Worm (Caenorhabditis elegans) whole organism, late embryonic: ENCODE data around the gene F54B8.4.
"Not testable (repeated sequence)": the region's sequence is repeated elsewhere in the genome, so short reads cannot be mapped to it uniquely, and the experiment has no call there.

Source experiments
- K09A11.1 ChIP-seq: sonication (generic microtip); optimal IDR thresholded peaks from 2 replicates; lab custom pipeline; 2017; ENCODE audit warnings: antibody characterized with exemption, mild to moderate bottlenecking, missing genetic modification characterization, missing compliant biosample characterization; ENCODE audit not compliant: insufficient read depth
- T23F11.4 ChIP-seq: fragments of 200-800 bp; sonication (Bioruptor generic); optimal IDR thresholded peaks from 2 replicates; lab custom pipeline; 2018; ENCODE audit warnings: mild to moderate bottlenecking, missing genetic modification characterization, missing compliant biosample characterization
- ahr-1 ChIP-seq: sonication (generic microtip); optimal IDR thresholded peaks from 2 replicates; lab custom pipeline; 2016; ENCODE audit warnings: missing genetic modification characterization, missing compliant biosample characterization
- ama-1 ChIP-seq: fragments of 150-350 bp; optimal IDR thresholded peaks from 2 replicates; lab custom pipeline; 2014
- ceh-14 ChIP-seq: sonication (generic microtip); optimal IDR thresholded peaks from 2 replicates; lab custom pipeline; 2016; ENCODE audit warnings: missing genotype, missing genetic modification characterization, missing compliant biosample characterization
- ceh-18 ChIP-seq: sonication (generic microtip); optimal IDR thresholded peaks from 2 replicates; lab custom pipeline; 2016; ENCODE audit warnings: missing genetic modification characterization, missing compliant biosample characterization
- ceh-2 ChIP-seq: sonication (generic microtip); optimal IDR thresholded peaks from 2 replicates; lab custom pipeline; 2016; ENCODE audit warnings: missing genotype, missing genetic modification characterization, missing compliant biosample characterization
- ceh-22 ChIP-seq: sonication (generic microtip); optimal IDR thresholded peaks from 2 replicates; lab custom pipeline; 2017; ENCODE audit warnings: missing biosample characterization, missing genetic modification characterization
- ceh-30 ChIP-seq: fragments of 150-350 bp; optimal IDR thresholded peaks from 2 replicates; lab custom pipeline; 2014; ENCODE audit warnings: missing biosample characterization, missing genetic modification characterization
- ceh-31 ChIP-seq: sonication (generic microtip); optimal IDR thresholded peaks from 2 replicates; lab custom pipeline; 2016; ENCODE audit warnings: missing genetic modification characterization, missing compliant biosample characterization
- ceh-34 ChIP-seq: sonication (generic microtip); optimal IDR thresholded peaks from 2 replicates; lab custom pipeline; 2016; ENCODE audit warnings: mild to moderate bottlenecking, missing genetic modification characterization, missing compliant biosample characterization
- ceh-6 ChIP-seq: fragments of 200-800 bp; sonication (Bioruptor generic); optimal IDR thresholded peaks from 2 replicates; lab custom pipeline; 2018; ENCODE audit warnings: mild to moderate bottlenecking, missing genetic modification characterization, missing compliant biosample characterization
- ceh-9 ChIP-seq: sonication (generic microtip); optimal IDR thresholded peaks from 2 replicates; lab custom pipeline; 2016; ENCODE audit warnings: mild to moderate bottlenecking, missing genetic modification characterization, inconsistent platforms, missing compliant biosample characterization
- che-1 ChIP-seq: sonication (generic microtip); optimal IDR thresholded peaks from 2 replicates; lab custom pipeline; 2016; ENCODE audit warnings: mild to moderate bottlenecking, missing genetic modification characterization, missing compliant biosample characterization
- elt-4 ChIP-seq: sonication (generic microtip); optimal IDR thresholded peaks from 2 replicates; lab custom pipeline; 2016; ENCODE audit warnings: missing genetic modification characterization, missing compliant biosample characterization
- fax-1 ChIP-seq: sonication (generic microtip); optimal IDR thresholded peaks from 2 replicates; lab custom pipeline; 2016; ENCODE audit warnings: missing genotype, missing genetic modification characterization, missing compliant biosample characterization
- fkh-6 ChIP-seq: sonication (generic microtip); optimal IDR thresholded peaks from 2 replicates; lab custom pipeline; 2016; ENCODE audit warnings: missing genetic modification characterization, missing compliant biosample characterization
- hlh-13 ChIP-seq: fragments of 200-800 bp; sonication (Bioruptor generic); optimal IDR thresholded peaks from 2 replicates; lab custom pipeline; 2018; ENCODE audit warnings: mild to moderate bottlenecking, missing genetic modification characterization, missing compliant biosample characterization
- hlh-15 ChIP-seq: sonication (generic microtip); optimal IDR thresholded peaks from 2 replicates; lab custom pipeline; 2016; ENCODE audit warnings: missing genetic modification characterization, missing compliant biosample characterization
- hlh-6 ChIP-seq: sonication (generic microtip); optimal IDR thresholded peaks from 2 replicates; lab custom pipeline; 2016; ENCODE audit warnings: missing genotype, missing genetic modification characterization, missing compliant biosample characterization
- hlh-8 ChIP-seq: sonication (generic microtip); optimal IDR thresholded peaks from 2 replicates; lab custom pipeline; 2016; ENCODE audit warnings: missing genotype, missing genetic modification characterization, missing compliant biosample characterization
- lim-6 ChIP-seq: sonication (generic microtip); optimal IDR thresholded peaks from 2 replicates; lab custom pipeline; 2016; ENCODE audit warnings: missing genetic modification characterization, missing compliant biosample characterization
- mec-3 ChIP-seq: sonication (generic microtip); optimal IDR thresholded peaks from 2 replicates; lab custom pipeline; 2016; ENCODE audit warnings: borderline replicate concordance, missing genetic modification characterization, missing compliant biosample characterization
- nhr-232 ChIP-seq: sonication (generic microtip); optimal IDR thresholded peaks from 2 replicates; lab custom pipeline; 2016; ENCODE audit warnings: missing genetic modification characterization, missing compliant biosample characterization
- odd-2 ChIP-seq: sonication (generic microtip); optimal IDR thresholded peaks from 2 replicates; lab custom pipeline; 2017; ENCODE audit warnings: antibody characterized with exemption, mild to moderate bottlenecking, missing genetic modification characterization, missing compliant biosample characterization
- pag-3 ChIP-seq: sonication (generic microtip); optimal IDR thresholded peaks from 2 replicates; lab custom pipeline; 2016; ENCODE audit warnings: missing compliant biosample characterization, missing genetic modification characterization, borderline replicate concordance
- pros-1 ChIP-seq: fragments of 150-350 bp; optimal IDR thresholded peaks from 2 replicates; lab custom pipeline; 2014; ENCODE audit warnings: missing biosample characterization, missing genetic modification reagents, missing genetic modification characterization
- sdc-2 ChIP-seq: sonication (generic microtip); optimal IDR thresholded peaks from 2 replicates; lab custom pipeline; 2016; ENCODE audit warnings: missing genotype, missing genetic modification characterization, missing compliant biosample characterization
- sox-4 ChIP-seq: sonication (generic microtip); optimal IDR thresholded peaks from 2 replicates; lab custom pipeline; 2017; ENCODE audit warnings: mild to moderate bottlenecking, missing genetic modification characterization, inconsistent platforms, missing compliant biosample characterization
- tbx-2 ChIP-seq: sonication (generic microtip); optimal IDR thresholded peaks from 2 replicates; lab custom pipeline; 2016; ENCODE audit warnings: missing genetic modification characterization, missing compliant biosample characterization
- ttx-3 ChIP-seq: sonication (generic microtip); optimal IDR thresholded peaks from 2 replicates; lab custom pipeline; 2016; ENCODE audit warnings: missing genetic modification reagents, missing genetic modification characterization, missing compliant biosample characterization
- unc-3 ChIP-seq, 2 experiments: fragments of 200-800 bp in 1 of 2; sonication (Bioruptor generic) in 1 of 2; sonication (generic microtip) in 1 of 2; conservative IDR thresholded peaks in 1 of 2; optimal IDR thresholded peaks in 1 of 2; 2 replicates each; pipeline versions ENCODE4 v1.3.6 to Lab custom; 2016 to 2022; ENCODE audit warnings: missing compliant biosample characterization in 2 of 2, missing genetic modification characterization in 2 of 2, missing genetic modification reagents in 1 of 2
- unc-42 ChIP-seq: sonication (generic microtip); optimal IDR thresholded peaks from 2 replicates; lab custom pipeline; 2016; ENCODE audit warnings: missing genotype, missing genetic modification characterization, missing compliant biosample characterization
- unc-55 ChIP-seq: sonication (generic microtip); optimal IDR thresholded peaks from 2 replicates; lab custom pipeline; 2017; ENCODE audit warnings: missing biosample characterization, missing genetic modification reagents, missing genetic modification characterization
- zip-5 ChIP-seq: sonication (generic microtip); optimal IDR thresholded peaks from 2 replicates; lab custom pipeline; 2016; ENCODE audit warnings: missing genetic modification characterization, missing compliant biosample characterization
- ztf-16 ChIP-seq: sonication (generic microtip); optimal IDR thresholded peaks from 2 replicates; lab custom pipeline; 2017; ENCODE audit warnings: missing genetic modification characterization, missing compliant biosample characterization

F54B8.4 gene

DNA sequence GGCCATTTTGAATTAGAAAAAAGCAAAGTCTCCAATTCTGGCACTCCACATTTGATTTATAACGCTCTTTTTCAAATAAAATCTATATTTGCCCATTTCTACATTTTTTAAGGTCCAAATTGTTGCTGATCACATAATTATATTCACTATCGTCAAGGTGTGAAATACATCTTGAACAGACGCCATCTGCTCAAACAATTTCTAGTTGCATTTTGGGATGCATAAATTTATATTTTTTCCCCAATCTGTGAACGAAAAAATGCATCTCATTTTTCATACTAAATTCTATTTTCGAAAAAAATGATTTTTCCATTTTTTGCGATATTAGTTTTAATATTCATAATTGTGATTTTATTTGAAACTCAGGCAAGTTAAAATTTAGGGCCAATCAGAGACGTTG is 22.9 kb upstream of the F54B8.4 start, which contains the start of gene T26E4.7:
Gene T26E4.7 (plus strand): TSS at position 301 of the 400 bp plus-strand sequence.
- TF ChIP-seq sox-4 (tag; lab: Kevin White, UChicago), result no peak
- TF ChIP-seq mec-3 (tag; lab: Kevin White, UChicago), result no peak

ce11 chrV:15796087-15796486 is 20.1 kb upstream of the F54B8.4 start, which contains the start of gene nhr-223:
Gene nhr-223 (plus strand): TSS chrV:15796387.
- TF ChIP-seq ama-1 (lab: Kevin White, UChicago) (no peak), odd-2 (tag; lab: Kevin White, UChicago) (no peak), lim-6 (no peak), K09A11.1 (tag; lab: Kevin White, UChicago) (no peak), mec-3 (tag; lab: Kevin White, UChicago) (no peak), zip-5 (no peak), tbx-2 (tag; lab: Kevin White, UChicago) (no peak), ceh-22 (no peak), unc-42 (tag; lab: Kevin White, UChicago) (no peak), unc-55 (GFP tag; lab: Kevin White, UChicago) (no peak), nhr-232 (tag; lab: Kevin White, UChicago) (no peak), ceh-30 (tag; lab: Kevin White, UChicago) (no peak), pag-3 (no peak), elt-4 (tag; lab: Kevin White, UChicago) (no peak), hlh-6 (tag; lab: Kevin White, UChicago) (no peak), sox-4 (tag; lab: Kevin White, UChicago) (no peak), hlh-15 (tag; lab: Kevin White, UChicago) (no peak), unc-3 (GFP tag; conservative IDR thresholded peaks at IDR 0.05; lab: Robert Waterston, UW) (no peak), unc-3 (tag; optimal IDR thresholded peaks at IDR 0.05; lab: Kevin White, UChicago) (no peak), fkh-6 (no peak), ceh-2 (no peak)

- no peak for TF ChIP-seq hlh-8 (tag; lab: Kevin White, UChicago)
- TF ChIP-seq ceh-34 (tag; lab: Kevin White, UChicago), result no peak
- TF ChIP-seq ttx-3, result no peak
- TF ChIP-seq ahr-1 (tag; lab: Kevin White, UChicago), result no peak
- TF ChIP-seq fax-1 (tag; lab: Kevin White, UChicago), result no peak
- TF ChIP-seq ceh-22, result no peak
- TF ChIP-seq ceh-14 (tag; lab: Kevin White, UChicago), result no peak
- TF ChIP-seq ceh-6 (GFP tag; lab: Kevin White, UChicago), result no peak
- TF ChIP-seq ztf-16 (tag; lab: Kevin White, UChicago), result no peak
- no peak for TF ChIP-seq che-1 (tag; lab: Kevin White, UChicago)
- no peak for TF ChIP-seq fkh-6
- TF ChIP-seq ceh-31 (tag; lab: Kevin White, UChicago), result no peak
- TF ChIP-seq sdc-2 (tag; lab: Kevin White, UChicago), result no peak
- no peak for TF ChIP-seq ceh-18 (tag; lab: Kevin White, UChicago)
- TF ChIP-seq lim-6, result no peak
- TF ChIP-seq pros-1 (tag; lab: Kevin White, UChicago), result no peak
- no peak for TF ChIP-seq ceh-9 (tag; lab: Kevin White, UChicago)
- TF ChIP-seq T23F11.4 (GFP tag; lab: Kevin White, UChicago), result no peak
- TF ChIP-seq hlh-13 (GFP tag; lab: Kevin White, UChicago), result no peak
- TF ChIP-seq, all 69 proteins: peak for 0
These were observed 18.1 kb upstream of the F54B8.4 start, which contains the start of gene T26E4.10 for ce11 chrV:15798108-15798507. Gene T26E4.10 (minus strand): TSS chrV:15798208.

DNA sequence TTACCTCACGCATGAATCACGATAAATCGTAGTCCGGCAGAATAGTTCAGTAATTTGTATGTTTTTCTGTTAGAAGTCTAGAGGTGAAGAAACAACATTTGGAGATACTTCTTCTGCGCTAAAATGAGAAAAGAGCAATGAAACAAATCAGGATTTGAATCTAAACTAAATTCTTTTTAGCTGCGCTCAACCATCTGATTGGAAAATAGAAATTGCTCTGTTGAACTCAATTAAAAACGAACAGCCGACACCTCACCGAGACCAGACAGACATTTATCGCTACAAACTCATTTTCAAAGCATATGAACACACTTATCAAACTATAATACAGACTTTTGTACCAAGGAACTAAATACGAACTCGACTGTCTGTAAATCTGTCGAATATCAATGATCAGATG is 13.6 kb upstream of the F54B8.4 start, which contains the start of gene T26E4.9:
Gene T26E4.9 (minus strand): TSS at position 101 of the 400 bp plus-strand sequence.
- not testable (repeated sequence) for TF ChIP-seq unc-55 (GFP tag; lab: Kevin White, UChicago); ceh-2; che-1 (tag; lab: Kevin White, UChicago)
